Fruit fly (Drosophila melanogaster): Measurements from ENCODE around the gene Dref.
A peak's percentile ranks its signal among the peaks of the same experiment; 100 is the strongest.

Gene Dref

DNA sequence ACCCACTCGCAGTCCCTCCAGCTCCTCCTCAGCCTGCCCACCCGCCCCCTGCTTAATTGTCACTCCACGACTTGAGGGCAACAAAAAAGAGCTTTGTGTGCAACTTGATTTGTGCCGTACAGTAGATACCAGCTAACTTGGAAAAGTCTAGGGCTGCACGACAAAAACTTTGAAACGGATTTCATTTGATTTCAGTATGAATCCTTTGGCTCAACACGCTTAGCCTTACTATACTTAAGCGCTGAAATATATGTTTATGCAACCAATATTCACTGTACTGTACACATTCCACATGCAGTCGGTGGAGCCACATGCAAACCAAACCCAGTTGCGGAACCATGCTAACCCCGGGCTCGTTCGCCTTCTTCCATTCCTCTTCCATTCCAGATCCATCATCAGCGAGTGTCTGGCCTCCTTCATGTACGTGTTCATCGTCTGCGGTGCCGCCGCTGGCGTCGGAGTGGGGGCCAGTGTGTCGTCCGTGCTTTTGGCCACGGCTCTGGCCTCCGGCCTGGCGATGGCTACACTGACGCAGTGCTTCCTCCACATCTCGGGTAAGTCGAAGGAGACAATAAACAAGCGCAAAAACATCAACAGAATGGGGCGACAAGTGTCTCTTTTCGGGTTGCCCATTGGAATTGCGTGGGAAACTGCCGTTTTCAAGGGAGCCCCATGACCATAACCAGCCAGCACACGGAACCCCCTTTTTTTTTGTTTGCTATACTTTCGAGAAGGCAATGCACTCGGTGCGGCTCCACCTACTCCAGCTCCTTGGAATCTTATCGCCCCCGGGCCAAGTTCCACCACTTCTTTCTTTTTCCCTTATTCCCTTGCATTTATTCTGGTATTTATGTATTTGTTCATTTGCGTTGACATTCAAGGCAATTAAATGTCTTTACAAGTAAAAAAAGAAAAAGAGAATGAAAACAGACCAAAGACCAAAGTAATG, 19.6 kb upstream of the Dref start (continued):
- no peak for TF ChIP-seq z (GFP tag; IDR thresholded peaks at IDR 0.05)
- no peak for TF ChIP-seq Dref (GFP tag; IDR thresholded peaks at IDR 0.05)
- no peak for TF ChIP-seq inv (GFP tag; IDR thresholded peaks at IDR 0.05; ENCODE audit: partially characterized antibody)
- TF ChIP-seq bab2 (GFP tag; optimal IDR thresholded peaks at IDR 0.05) = peak; percentile 47
- TF ChIP-seq pita (GFP tag; optimal IDR thresholded peaks at IDR 0.05) = no peak
- no peak for TF ChIP-seq CG13624 (GFP tag; optimal IDR thresholded peaks at IDR 0.05)
- peak; percentile 42 for TF ChIP-seq nerfin-1 (tag; optimal IDR thresholded peaks at IDR 0.05)
- TF ChIP-seq Hr3 (GFP tag; optimal IDR thresholded peaks at IDR 0.05) = peak; percentile 3
- no peak for TF ChIP-seq CG12659 (GFP tag; optimal IDR thresholded peaks at IDR 0.05)
- no peak for TF ChIP-seq cwo (GFP tag; optimal IDR thresholded peaks at IDR 0.05)
- TF ChIP-seq gce (GFP tag; IDR thresholded peaks at IDR 0.05) = peak; percentile 77; the same call in 2 of the 3 replicates
- no peak for TF ChIP-seq gsb (GFP tag; IDR thresholded peaks at IDR 0.05)
- TF ChIP-seq CG6813 (GFP tag; optimal IDR thresholded peaks at IDR 0.05) = peak; percentile 55
- TF ChIP-seq CG34224 (GFP tag; IDR thresholded peaks at IDR 0.05; ENCODE audit: partially characterized antibody) = no peak
- TF ChIP-seq Ravus (GFP tag; IDR thresholded peaks at IDR 0.05) = no peak
- no peak for TF ChIP-seq Doc2 (GFP tag; IDR thresholded peaks at IDR 0.05)
- TF ChIP-seq run (tag; optimal IDR thresholded peaks at IDR 0.05) = no peak
- TF ChIP-seq corto (GFP tag; optimal IDR thresholded peaks at IDR 0.05) = peak; percentile 66
- TF ChIP-seq odd (GFP tag; optimal IDR thresholded peaks at IDR 0.05) = no peak
- no peak for TF ChIP-seq CG10565 (GFP tag; optimal IDR thresholded peaks at IDR 0.05)
- TF ChIP-seq CG4282 (GFP tag; optimal IDR thresholded peaks at IDR 0.05) = no peak
- no peak for TF ChIP-seq CG33213 (GFP tag; optimal IDR thresholded peaks at IDR 0.05)
- no peak for TF ChIP-seq Hr51 (GFP tag; optimal IDR thresholded peaks at IDR 0.05)
- no peak for TF ChIP-seq her (GFP tag; optimal IDR thresholded peaks at IDR 0.05)
- TF ChIP-seq CG30431 (GFP tag; optimal IDR thresholded peaks at IDR 0.05) = peak; percentile 11
- TF ChIP-seq Drgx (GFP tag; IDR thresholded peaks at IDR 0.05) = peak; percentile 94
- TF ChIP-seq CG12155 (GFP tag; optimal IDR thresholded peaks at IDR 0.05) = no peak
- TF ChIP-seq tio (GFP tag; optimal IDR thresholded peaks at IDR 0.05) = no peak
- TF ChIP-seq al (GFP tag; IDR thresholded peaks at IDR 0.05) = no peak
- TF ChIP-seq bowl (GFP tag; IDR thresholded peaks at IDR 0.05) = no peak
- TF ChIP-seq sc (optimal IDR thresholded peaks at IDR 0.05) = no peak
- TF ChIP-seq sc (GFP tag; optimal IDR thresholded peaks at IDR 0.05) = peak; percentile 9
- no peak for TF ChIP-seq Bteb2 (GFP tag; optimal IDR thresholded peaks at IDR 0.05)
- TF ChIP-seq CG3838 (GFP tag; optimal IDR thresholded peaks at IDR 0.05) = no peak
- no peak for TF ChIP-seq wdn (GFP tag; IDR thresholded peaks at IDR 0.05)
- TF ChIP-seq CG16779 (GFP tag; IDR thresholded peaks at IDR 0.05) = no peak
- TF ChIP-seq amos (GFP tag; IDR thresholded peaks at IDR 0.05; ENCODE audit: partially characterized antibody) = no peak
- no peak for TF ChIP-seq CG10431 (GFP tag; optimal IDR thresholded peaks at IDR 0.05)
- no peak for TF ChIP-seq chn (GFP tag; optimal IDR thresholded peaks at IDR 0.05)
- peak; percentile 18 for TF ChIP-seq Fer3 (tag; optimal IDR thresholded peaks at IDR 0.05)
- TF ChIP-seq B-H2 (GFP tag; optimal IDR thresholded peaks at IDR 0.05) = no peak
- TF ChIP-seq CG6689 (GFP tag; IDR thresholded peaks at IDR 0.05) = peak; percentile 67
- TF ChIP-seq CG10959 (GFP tag; IDR thresholded peaks at IDR 0.05) = no peak
- TF ChIP-seq dysf (GFP tag; IDR thresholded peaks at IDR 0.05) = peak; percentile 55; the same call in 2 of the 3 replicates
- peak; percentile 50 for TF ChIP-seq unpg (GFP tag; optimal IDR thresholded peaks at IDR 0.05)
- TF ChIP-seq trh (GFP tag; optimal IDR thresholded peaks at IDR 0.05) = no peak
- TF ChIP-seq oc (tag; optimal IDR thresholded peaks at IDR 0.05) = no peak
- TF ChIP-seq CG4360 (GFP tag; IDR thresholded peaks at IDR 0.05) = peak; percentile 34; the same call in 1 of the 2 replicates
- no peak for TF ChIP-seq Atf6 (GFP tag; IDR thresholded peaks at IDR 0.05)
- peak; percentile 39 for TF ChIP-seq tin (GFP tag; optimal IDR thresholded peaks at IDR 0.05)

Data from whole organism, embryonic.